Fruit fly (Drosophila melanogaster) S2 (cell line): Measurements from ENCODE around the gene bowl.

Experiments
- CG8478 ChIP-seq: fragments of >200 bp; optimal IDR thresholded peaks from 2 replicates; lab custom pipeline; 2018
- CTCF ChIP-seq, 2 experiments: fragments of >200 bp; optimal IDR thresholded peaks; 2 replicates each; lab custom pipeline; 2018

- TF ChIP-seq CG8478 (lab: Kevin White, UChicago) (no peak), CTCF (optimal IDR thresholded peaks at IDR 0.05; lab: Kevin White, UChicago) (peak in 1 of 2 experiments; percentile 37)
Measured at dm6 chr2L:3802818-3803456, 31.4 kb downstream of the bowl start.
